Worm (Caenorhabditis elegans): ENCODE results near the gene F45H10.5.

F45H10.5 gene

DNA sequence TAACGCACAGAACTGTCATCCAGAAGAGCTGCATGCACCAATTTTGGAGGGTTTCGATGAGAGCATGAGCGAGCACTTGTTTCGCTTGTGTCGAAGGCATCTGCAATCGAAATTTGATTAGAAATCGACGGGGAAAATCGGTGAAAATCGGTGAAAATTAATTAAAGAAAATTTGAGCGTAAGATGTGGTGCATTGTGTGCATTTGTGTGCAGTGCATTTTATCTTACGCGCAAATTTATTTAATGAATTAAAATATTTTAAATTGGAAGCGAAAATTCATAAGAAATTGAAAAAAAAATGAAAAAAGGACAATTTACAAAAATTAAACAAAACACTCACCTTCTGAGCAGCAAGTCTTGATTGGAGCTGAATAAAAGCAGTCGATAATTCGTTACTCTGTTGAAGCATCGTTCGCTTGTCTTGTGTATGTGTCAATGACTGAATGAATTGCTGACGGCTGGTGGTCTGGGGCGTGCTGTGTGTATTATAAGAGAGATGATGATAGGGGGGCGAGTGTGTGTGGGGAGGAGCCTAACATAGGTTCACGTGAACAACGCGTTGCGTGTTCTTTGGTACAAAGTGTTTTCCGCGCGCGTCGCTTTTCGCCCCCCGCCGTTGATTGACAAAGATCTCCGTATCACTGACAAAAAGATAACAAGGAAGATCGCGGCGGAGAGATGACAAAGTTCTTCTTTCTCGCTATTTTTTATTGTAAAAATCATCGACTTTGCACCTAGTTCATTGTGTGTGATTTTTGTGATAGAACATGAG lies 39.9 kb upstream of the F45H10.5 start (continued):
- TF ChIP-seq lsy-2 (tag; optimal IDR thresholded peaks at IDR 0.05) (peak; percentile 16 to 60), ces-1 (GFP tag; optimal IDR thresholded peaks at IDR 0.05) (no peak), nhr-6 (tag; optimal IDR thresholded peaks at IDR 0.05) (no peak), ZK337.2 (GFP tag; IDR thresholded peaks at IDR 0.05) (no peak), madf-9 (GFP tag; conservative IDR thresholded peaks at IDR 0.05) (peak; percentile 68), spr-1 (tag; optimal IDR thresholded peaks at IDR 0.05) (peak; percentile 38), ama-1 (optimal IDR thresholded peaks at IDR 0.05) (peak; percentile 98), duxl-1 (tag; optimal IDR thresholded peaks at IDR 0.05; ENCODE audit: poor library complexity) (peak; percentile 33), T26A8.4 (GFP tag; IDR thresholded peaks at IDR 0.05) (peak; percentile 58; the same call in 1 of the 2 replicates), dmd-6 (GFP tag; IDR thresholded peaks at IDR 0.05) (peak; percentile 99), Y5F2A.4 (GFP tag; optimal IDR thresholded peaks at IDR 0.05) (no peak), ZK546.5 (tag; optimal IDR thresholded peaks at IDR 0.05) (no peak), pha-4 (GFP tag; IDR thresholded peaks at IDR 0.05) (no peak; the same call in 1 of the 2 replicates), pha-4 (tag; optimal IDR thresholded peaks at IDR 0.05) (no peak), sdz-12 (GFP tag; optimal IDR thresholded peaks at IDR 0.05) (no peak), jun-1 (tag; optimal IDR thresholded peaks at IDR 0.05) (no peak), egl-43 (GFP tag; IDR thresholded peaks at IDR 0.05) (no peak), arid-1 (GFP tag; conservative IDR thresholded peaks at IDR 0.05) (0 out of 2 replicates have a peak, but pooled peaks have one; percentile 35), daf-16 (GFP tag; optimal IDR thresholded peaks at IDR 0.05) (peak; percentile 75 to 76), daf-16 (tag; optimal IDR thresholded peaks at IDR 0.05) (peak; percentile 95), F26F4.8 (GFP tag; conservative IDR thresholded peaks at IDR 0.05) (no peak)

DNA sequence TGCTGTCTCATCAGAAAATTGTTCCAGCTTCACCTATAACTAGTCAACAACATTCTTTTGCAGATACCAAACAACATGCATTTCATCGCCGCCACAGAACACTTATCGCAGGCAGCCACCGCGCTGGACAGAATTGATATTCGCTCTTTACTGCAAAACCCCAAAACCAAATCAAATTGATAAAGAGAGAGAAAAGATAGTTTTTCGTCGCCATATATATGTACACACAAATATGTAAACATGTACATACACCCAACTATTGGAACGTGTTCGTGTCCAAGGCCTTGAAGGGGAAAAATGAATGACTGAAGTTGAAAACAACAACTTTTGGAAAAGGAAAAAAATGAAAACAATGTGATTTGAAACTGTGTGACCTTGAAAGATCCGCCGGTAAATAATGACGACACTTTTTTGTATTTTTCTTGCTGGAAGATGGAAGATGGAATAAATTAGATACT lies 36.3 kb upstream of the F45H10.5 start:
- no peak for TF ChIP-seq ZK546.5 (tag; optimal IDR thresholded peaks at IDR 0.05)
- peak; percentile 55 for TF ChIP-seq nhr-6 (tag; optimal IDR thresholded peaks at IDR 0.05)
- no peak for TF ChIP-seq ztf-11 (tag; optimal IDR thresholded peaks at IDR 0.05)
- TF ChIP-seq madf-5 (GFP tag; IDR thresholded peaks at IDR 0.05) = no peak
- no peak for TF ChIP-seq ceh-44 (GFP tag; IDR thresholded peaks at IDR 0.05)
- peak; percentile 73 for TF ChIP-seq nhr-77 (tag; optimal IDR thresholded peaks at IDR 0.05)
- no peak for TF ChIP-seq zfp-3 (GFP tag; conservative IDR thresholded peaks at IDR 0.05)
- TF ChIP-seq mxl-3 (GFP tag; optimal IDR thresholded peaks at IDR 0.05) = peak; percentile 27
- TF ChIP-seq ZK337.2 (GFP tag; IDR thresholded peaks at IDR 0.05) = no peak
- no peak for TF ChIP-seq lin-15B (tag; optimal IDR thresholded peaks at IDR 0.05)
- TF ChIP-seq ceh-62 (tag; optimal IDR thresholded peaks at IDR 0.05) = no peak
- no peak for TF ChIP-seq attf-4 (tag; optimal IDR thresholded peaks at IDR 0.05)
- no peak for TF ChIP-seq F26F4.8 (GFP tag; conservative IDR thresholded peaks at IDR 0.05)
- no peak for TF ChIP-seq snpc-4 (tag; optimal IDR thresholded peaks at IDR 0.05)
- TF ChIP-seq ama-1 (optimal IDR thresholded peaks at IDR 0.05) = no peak
- no peak for TF ChIP-seq Y75B8A.6 (GFP tag; IDR thresholded peaks at IDR 0.05)
- no peak for TF ChIP-seq aly-2 (tag; optimal IDR thresholded peaks at IDR 0.05)
- peak; percentile 95 for TF ChIP-seq aha-1 (tag)
- TF ChIP-seq dve-1 (tag; optimal IDR thresholded peaks at IDR 0.05; ENCODE audit: insufficient read depth) = peak; percentile 86
- no peak for TF ChIP-seq snpc-1.2 (GFP tag; IDR thresholded peaks at IDR 0.05)
- TF ChIP-seq dmd-6 (GFP tag; IDR thresholded peaks at IDR 0.05) = peak; percentile 55
- no peak for TF ChIP-seq rbr-2 (tag; optimal IDR thresholded peaks at IDR 0.05)
- peak; percentile 38 for TF ChIP-seq nhr-10 (tag; optimal IDR thresholded peaks at IDR 0.05)
- TF ChIP-seq pha-4 (GFP tag; IDR thresholded peaks at IDR 0.05) = no peak
- TF ChIP-seq pha-4 (tag; optimal IDR thresholded peaks at IDR 0.05) = peak; percentile 26
- TF ChIP-seq fkh-10 (GFP tag; optimal IDR thresholded peaks at IDR 0.05) = no peak
- TF ChIP-seq mxl-2 (GFP tag; conservative IDR thresholded peaks at IDR 0.05) = 0 out of 2 replicates have a peak, but pooled peaks have one; percentile 43
- TF ChIP-seq lin-38 (GFP tag; IDR thresholded peaks at IDR 0.05) = no peak
- no peak for TF ChIP-seq nhr-111 (GFP tag; optimal IDR thresholded peaks at IDR 0.05)
- TF ChIP-seq mep-1 (tag; optimal IDR thresholded peaks at IDR 0.05) = peak; percentile 41
- peak; percentile 87 for TF ChIP-seq hlh-11 (tag; optimal IDR thresholded peaks at IDR 0.05)
- no peak for TF ChIP-seq zfp-2 (tag; optimal IDR thresholded peaks at IDR 0.05)
- peak; percentile 87 for TF ChIP-seq nhr-28 (tag; optimal IDR thresholded peaks at IDR 0.05)
- TF ChIP-seq tra-1 (GFP tag; IDR thresholded peaks at IDR 0.05) = no peak
- no peak for TF ChIP-seq ceh-20 (GFP tag; IDR thresholded peaks at IDR 0.05)
- no peak for TF ChIP-seq egl-27 (tag; optimal IDR thresholded peaks at IDR 0.05)
